Worm (Caenorhabditis elegans) whole organism, L4/young adult: ENCODE results near the gene F35H12.5.

Experiments
- W03F9.2 ChIP-seq: fragments of 150-350 bp; optimal IDR thresholded peaks from 2 replicates; lab custom pipeline; 2014; ENCODE audit warnings: missing biosample characterization, missing genetic modification characterization
- dao-5 ChIP-seq: sonication (generic microtip); optimal IDR thresholded peaks from 2 replicates; lab custom pipeline; 2016; ENCODE audit warnings: missing genotype, missing genetic modification characterization, moderate library complexity, missing compliant biosample characterization
- him-1 ChIP-seq: sonication (generic microtip); optimal IDR thresholded peaks from 2 replicates; lab custom pipeline; 2016; ENCODE audit warnings: missing genotype, missing genetic modification reagents, missing genetic modification characterization, missing compliant biosample characterization

The F35H12.5 gene

ce11 chrX:957581-957980 is 39.4 kb downstream of the F35H12.5 start, which contains the start of gene chil-10:
chil-10 (plus strand) TSS chrX:957881.
- TF ChIP-seq dao-5 (tag; lab: Kevin White, UChicago), result no peak
- TF ChIP-seq him-1, result no peak
- TF ChIP-seq W03F9.2 (tag; lab: Kevin White, UChicago), result no peak

- TF ChIP-seq dao-5 (tag; lab: Kevin White, UChicago) (no peak), him-1 (no peak), W03F9.2 (tag; lab: Kevin White, UChicago) (no peak)
Measured at ce11 chrX:960139-960538, 41.9 kb downstream of the F35H12.5 start.

- TF ChIP-seq W03F9.2 (tag; lab: Kevin White, UChicago) (no peak), dao-5 (tag; lab: Kevin White, UChicago) (no peak), him-1 (no peak)
Measured at ce11 chrX:963171-963570, 45.0 kb downstream of the F35H12.5 start, which contains the start of gene ncs-1. ncs-1 (minus strand) TSS chrX:963271.
